Worm (Caenorhabditis elegans): ENCODE measurements around the gene srh-97.
"Not testable (repeated sequence)": the region's sequence is repeated elsewhere in the genome, so short reads cannot be mapped to it uniquely, and the experiment has no call there.

ce11 chrV:17022100-17022499 lies 5.2 kb downstream of the srh-97 start:
- TF ChIP-seq rbr-2 (tag; optimal IDR thresholded peaks at IDR 0.05); unc-62 (GFP tag; optimal IDR thresholded peaks at IDR 0.05 in 1 of 2); unc-62 (tag; optimal IDR thresholded peaks at IDR 0.05); hlh-11 (tag; optimal IDR thresholded peaks at IDR 0.05); ceh-28 (tag; optimal IDR thresholded peaks at IDR 0.05); nhr-28 (tag; optimal IDR thresholded peaks at IDR 0.05); nhr-237 (tag; optimal IDR thresholded peaks at IDR 0.05); lin-1 (GFP tag; IDR thresholded peaks at IDR 0.05); fos-1 (tag; optimal IDR thresholded peaks at IDR 0.05); nhr-48 (tag; optimal IDR thresholded peaks at IDR 0.05); ceh-82 (tag; optimal IDR thresholded peaks at IDR 0.05): not testable (repeated sequence)

All from whole organism, L4 larva.